Worm (Caenorhabditis elegans): Measurements from ENCODE around the gene pfn-2.

DNA sequence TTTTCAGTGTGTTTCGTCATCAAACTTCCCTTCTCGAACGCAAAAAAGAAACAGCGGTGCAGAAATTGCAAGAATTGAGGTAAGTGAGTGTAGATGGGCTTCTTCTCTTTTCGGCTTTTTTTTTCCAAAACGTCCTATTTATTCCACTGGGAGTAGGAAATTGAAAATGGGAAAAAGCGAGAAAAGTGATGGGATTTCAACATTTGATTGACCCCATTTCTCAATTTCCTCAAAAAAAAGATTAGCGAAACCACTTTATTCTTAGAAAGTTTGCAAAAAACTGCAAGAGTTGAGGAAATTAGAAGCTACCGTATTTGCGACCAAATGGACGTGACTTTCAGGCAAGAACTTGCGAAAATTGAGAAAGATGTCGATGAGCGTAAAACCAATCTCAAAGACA is 50.4 kb downstream of the pfn-2 start, which contains the start of gene ags-3:
- TF ChIP-seq mxl-2 (GFP tag; conservative IDR thresholded peaks at IDR 0.05) (no peak), egl-43 (GFP tag; IDR thresholded peaks at IDR 0.05) (no peak), nhr-28 (tag; optimal IDR thresholded peaks at IDR 0.05) (no peak), daf-19 (GFP tag; conservative IDR thresholded peaks at IDR 0.05) (no peak), Y5F2A.4 (GFP tag; optimal IDR thresholded peaks at IDR 0.05) (no peak), ctbp-1 (GFP tag; IDR thresholded peaks at IDR 0.05) (no peak)

Data from whole organism, L4 larva.